Worm (Caenorhabditis elegans) whole organism, L1 larva: ENCODE data around the gene tag-51.

ENCODE experiments used
- ceh-82 ChIP-seq, 3 experiments: fragments of 150-350 bp in 1 of 3; sonication (generic microtip) in 2 of 3; optimal IDR thresholded peaks; 2 replicates each; lab custom pipeline; 2014 to 2017; ENCODE audit warnings: missing biosample characterization in 3 of 3, missing genetic modification characterization in 3 of 3
- pqm-1 ChIP-seq: sonication (generic microtip); optimal IDR thresholded peaks from 3 replicates; lab custom pipeline; 2017; ENCODE audit warnings: missing biosample characterization, missing genetic modification characterization

ce11 chrIII:895525-895924 is 41.5 kb downstream of the tag-51 start, which contains the start of the genes ztf-18 and F23H11.2:
- TF ChIP-seq ceh-82 (tag; optimal IDR thresholded peaks at IDR 0.05; lab: Kevin White, UChicago) (no peak), pqm-1 (tag; lab: Kevin White, UChicago) (no peak)
